Worm (Caenorhabditis elegans): ENCODE results near the gene gpd-1.

gpd-1 gene

DNA sequence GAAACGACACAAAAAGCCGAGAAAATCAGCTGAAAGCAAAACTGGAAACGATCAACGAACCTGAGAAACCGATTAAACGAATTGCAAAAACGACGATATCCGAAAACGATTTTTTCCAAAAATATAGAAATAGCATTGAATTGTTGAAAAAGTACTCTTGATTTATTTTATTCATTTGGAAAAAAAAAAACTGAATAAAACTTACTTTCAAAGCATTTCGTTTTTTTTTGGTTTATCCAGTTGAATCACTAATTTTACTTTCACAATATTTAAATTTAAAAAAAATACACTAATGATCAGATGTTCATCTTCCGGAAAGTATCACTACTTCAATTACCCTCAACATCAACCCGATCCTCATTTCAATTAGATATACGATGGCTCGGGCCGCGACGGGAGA lies 2.6 kb downstream of the gpd-1 start, which contains the start of gene T09F3.5:
TSS of gene T09F3.5 (plus strand) at position 301 of the 400 bp plus-strand sequence.
- no peak for TF ChIP-seq lin-11 (tag; optimal IDR thresholded peaks at IDR 0.05)
- no peak for TF ChIP-seq aly-2 (tag; optimal IDR thresholded peaks at IDR 0.05)
- TF ChIP-seq dmd-4 (tag; optimal IDR thresholded peaks at IDR 0.05): no peak
- TF ChIP-seq ceh-82 (tag; optimal IDR thresholded peaks at IDR 0.05): no peak
- no peak for TF ChIP-seq unc-55 (GFP tag; optimal IDR thresholded peaks at IDR 0.05)
- TF ChIP-seq nhr-21 (tag; optimal IDR thresholded peaks at IDR 0.05): no peak
- TF ChIP-seq nhr-237 (tag; optimal IDR thresholded peaks at IDR 0.05): no peak
- no peak for TF ChIP-seq mbf-1 (tag; optimal IDR thresholded peaks at IDR 0.05)
- TF ChIP-seq nhr-6 (tag; optimal IDR thresholded peaks at IDR 0.05): no peak
- no peak for TF ChIP-seq ama-1 (optimal IDR thresholded peaks at IDR 0.05)
- no peak for TF ChIP-seq sem-4 (tag; optimal IDR thresholded peaks at IDR 0.05)
- no peak for TF ChIP-seq lin-13 (GFP tag; optimal IDR thresholded peaks at IDR 0.05)
- TF ChIP-seq elt-1 (tag; optimal IDR thresholded peaks at IDR 0.05): no peak
- no peak for TF ChIP-seq nhr-10 (tag; optimal IDR thresholded peaks at IDR 0.05)
- no peak for TF ChIP-seq ZK546.5 (tag; optimal IDR thresholded peaks at IDR 0.05)

DNA sequence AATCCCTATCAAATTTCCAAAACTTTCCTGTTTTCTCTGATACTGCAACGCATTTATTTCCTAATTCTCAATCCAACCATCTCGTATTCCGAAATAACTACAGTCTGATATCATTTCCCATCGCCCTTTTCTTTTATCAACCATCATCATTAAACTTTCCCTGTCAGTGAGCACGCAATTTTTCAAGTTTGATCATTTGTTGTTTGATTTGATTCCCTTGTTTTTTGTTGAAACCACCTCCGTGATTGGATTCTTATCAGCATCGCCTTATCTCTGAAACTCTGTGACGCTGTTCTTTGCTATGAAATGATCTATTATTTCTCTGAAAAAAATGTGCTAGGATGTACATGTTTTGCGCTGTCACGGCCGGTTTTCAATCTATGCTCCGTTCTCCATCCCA lies 9.1 kb downstream of the gpd-1 start:
- TF ChIP-seq fos-1 (tag; optimal IDR thresholded peaks at IDR 0.05): peak; percentile 81
- TF ChIP-seq sma-9 (GFP tag; optimal IDR thresholded peaks at IDR 0.05): peak; percentile 53
- no peak for TF ChIP-seq sma-9 (tag; optimal IDR thresholded peaks at IDR 0.05)
- TF ChIP-seq gmeb-1 (tag; optimal IDR thresholded peaks at IDR 0.05): peak; percentile 19
- no peak for TF ChIP-seq ceh-16 (tag; optimal IDR thresholded peaks at IDR 0.05)

DNA sequence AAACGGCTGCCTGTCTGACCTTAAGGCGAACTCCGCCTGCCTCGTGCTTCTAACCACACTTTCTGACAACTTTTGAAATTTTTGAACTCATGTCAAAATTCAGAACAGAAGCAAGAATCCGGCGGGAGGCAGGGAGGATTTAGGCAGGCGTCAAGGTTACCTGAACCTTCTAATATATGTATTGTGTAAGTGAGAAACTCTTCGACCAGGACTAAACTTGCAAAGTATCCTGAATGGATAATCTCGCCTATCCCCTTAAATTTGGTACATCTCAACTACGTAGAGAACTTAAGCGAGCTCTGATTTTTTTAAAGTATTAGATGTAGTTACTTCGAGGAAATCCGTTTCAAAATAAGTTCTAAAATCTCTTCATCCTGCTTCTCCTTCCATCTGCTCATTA lies 17.1 kb downstream of the gpd-1 start, which contains the start of gene E04D5.5:
TSS of gene E04D5.5 (plus strand) at position 301 of the 400 bp plus-strand sequence.
- TF ChIP-seq ama-1 (optimal IDR thresholded peaks at IDR 0.05) (no peak), zag-1 (tag; optimal IDR thresholded peaks at IDR 0.05) (no peak), snpc-4 (tag; optimal IDR thresholded peaks at IDR 0.05) (no peak), F13H6.1 (tag; optimal IDR thresholded peaks at IDR 0.05) (no peak), peb-1 (tag; optimal IDR thresholded peaks at IDR 0.05) (no peak)

DNA sequence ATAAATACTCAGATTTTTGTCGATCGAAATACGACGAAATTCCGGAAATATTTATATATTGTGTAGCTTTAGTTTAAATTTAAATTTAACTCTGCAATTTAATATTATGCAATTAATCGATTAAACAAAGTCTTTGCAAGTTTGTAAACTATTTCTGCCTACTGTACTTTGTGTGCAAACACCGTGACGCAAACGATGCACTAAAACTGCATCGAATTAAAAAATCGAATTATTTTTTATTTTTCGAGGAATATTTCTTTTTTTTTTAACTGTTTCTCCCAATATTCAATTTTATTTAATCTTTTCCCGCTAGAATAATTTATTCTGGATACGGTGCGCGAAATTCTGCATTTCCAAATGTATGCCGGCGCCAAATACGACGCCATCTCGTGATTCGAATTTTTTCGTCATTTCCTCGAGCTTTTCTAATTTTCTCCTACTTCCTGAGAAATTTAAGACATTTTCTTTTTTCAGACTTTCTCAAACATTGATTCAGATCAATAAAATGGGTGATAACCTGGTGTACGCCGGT lies 22.5 kb downstream of the gpd-1 start, which contains the start of gene eif-2A:
TSS of gene eif-2A (plus strand) at position 469 of the 532 bp plus-strand sequence.
- TF ChIP-seq ztf-4 (tag; optimal IDR thresholded peaks at IDR 0.05) (no peak), egl-27 (tag; optimal IDR thresholded peaks at IDR 0.05) (no peak), ceh-82 (tag; optimal IDR thresholded peaks at IDR 0.05) (no peak), nhr-237 (tag; optimal IDR thresholded peaks at IDR 0.05) (no peak), nhr-77 (tag; optimal IDR thresholded peaks at IDR 0.05) (no peak), nhr-11 (tag; optimal IDR thresholded peaks at IDR 0.05) (no peak), crh-2 (tag; optimal IDR thresholded peaks at IDR 0.05) (no peak), elt-1 (tag; optimal IDR thresholded peaks at IDR 0.05) (no peak), ztf-1 (GFP tag; conservative IDR thresholded peaks at IDR 0.05) (no peak), unc-62 (GFP tag; optimal IDR thresholded peaks at IDR 0.05) (no peak), nhr-10 (tag; optimal IDR thresholded peaks at IDR 0.05) (no peak), nhr-6 (tag; optimal IDR thresholded peaks at IDR 0.05) (no peak), ceh-16 (tag; optimal IDR thresholded peaks at IDR 0.05) (no peak), sma-3 (GFP tag; optimal IDR thresholded peaks at IDR 0.05) (no peak), gmeb-1 (tag; optimal IDR thresholded peaks at IDR 0.05) (peak; percentile 20), F13H6.1 (tag; optimal IDR thresholded peaks at IDR 0.05) (no peak), lin-39 (tag; optimal IDR thresholded peaks at IDR 0.05) (no peak), peb-1 (tag; optimal IDR thresholded peaks at IDR 0.05) (no peak), lin-13 (GFP tag; optimal IDR thresholded peaks at IDR 0.05) (peak; percentile 16), lin-11 (tag; optimal IDR thresholded peaks at IDR 0.05) (no peak), ztf-11 (tag; optimal IDR thresholded peaks at IDR 0.05) (no peak), blmp-1 (tag; optimal IDR thresholded peaks at IDR 0.05; ENCODE audit: insufficient read depth) (no peak), dmd-4 (tag; optimal IDR thresholded peaks at IDR 0.05) (no peak), mab-5 (tag; optimal IDR thresholded peaks at IDR 0.05) (no peak), fos-1 (tag; optimal IDR thresholded peaks at IDR 0.05) (no peak), C34F6.9 (tag; optimal IDR thresholded peaks at IDR 0.05) (peak; percentile 16), R02D3.7 (tag; optimal IDR thresholded peaks at IDR 0.05) (no peak), lsy-2 (tag; optimal IDR thresholded peaks at IDR 0.05) (peak; percentile 28 to 93), skn-1 (tag; optimal IDR thresholded peaks at IDR 0.05) (no peak), Y55F3AM.14 (GFP tag; optimal IDR thresholded peaks at IDR 0.05) (no peak), snpc-4 (tag; optimal IDR thresholded peaks at IDR 0.05) (no peak), nhr-129 (tag; optimal IDR thresholded peaks at IDR 0.05) (no peak), ama-1 (optimal IDR thresholded peaks at IDR 0.05) (no peak), zag-1 (tag; optimal IDR thresholded peaks at IDR 0.05) (no peak), elt-3 (tag; optimal IDR thresholded peaks at IDR 0.05) (no peak), aly-2 (tag; optimal IDR thresholded peaks at IDR 0.05) (no peak), unc-55 (GFP tag; optimal IDR thresholded peaks at IDR 0.05) (peak; percentile 27), mdl-1 (tag; optimal IDR thresholded peaks at IDR 0.05) (no peak), ZK546.5 (tag; optimal IDR thresholded peaks at IDR 0.05) (no peak), nhr-21 (tag; optimal IDR thresholded peaks at IDR 0.05) (no peak)

Data from whole organism, L2 larva.